Fruit fly (Drosophila melanogaster): ENCODE results near the gene CG43725.

Gene CG43725

DNA sequence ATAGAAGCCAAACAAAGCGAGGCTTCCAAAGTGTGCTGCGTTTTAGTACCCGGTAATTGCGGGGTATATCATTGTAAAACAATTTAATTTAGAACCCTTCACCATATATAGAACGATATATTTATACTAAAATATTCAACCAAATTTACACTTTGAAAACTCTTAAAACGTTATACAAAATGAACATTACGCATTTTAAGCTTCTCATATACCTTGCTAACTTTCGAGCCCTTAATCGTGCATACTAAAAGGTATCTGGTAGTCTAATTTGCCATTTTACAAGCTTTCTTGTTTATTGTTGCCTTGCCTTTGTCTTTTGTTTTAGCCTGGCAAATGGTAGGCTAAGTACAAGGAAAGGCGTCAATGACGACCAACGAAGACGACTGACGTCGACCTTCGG is 7.3 kb upstream of the CG43725 start (continued):
- TF ChIP-seq CG2678 (tag; optimal IDR thresholded peaks at IDR 0.05): no peak
- TF ChIP-seq peb (GFP tag; IDR thresholded peaks at IDR 0.05): no peak
- no peak for TF ChIP-seq CG17361 (GFP tag; IDR thresholded peaks at IDR 0.05)
- no peak for TF ChIP-seq Atf6 (GFP tag; IDR thresholded peaks at IDR 0.05)
- no peak for TF ChIP-seq CG2202 (tag; optimal IDR thresholded peaks at IDR 0.05)

DNA sequence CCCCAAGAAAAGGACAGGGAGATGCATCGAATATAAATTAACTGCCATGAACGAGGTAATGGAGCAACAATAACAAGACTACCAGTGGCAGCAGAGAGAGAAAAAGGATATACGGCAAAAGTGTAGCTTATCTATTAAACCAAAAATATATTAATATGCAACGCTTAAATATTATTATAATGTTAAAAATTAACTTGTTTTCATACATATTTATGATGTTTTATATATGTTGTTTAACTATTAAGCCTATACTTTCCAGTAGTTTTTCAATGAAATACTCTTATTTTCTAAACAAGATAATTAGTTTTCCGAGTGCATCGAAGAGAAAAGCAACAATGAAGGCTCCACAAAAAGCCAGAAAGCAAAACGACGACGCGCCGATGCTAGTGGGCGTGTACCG is 6.9 kb upstream of the CG43725 start:
- no peak for TF ChIP-seq CG12744 (GFP tag; optimal IDR thresholded peaks at IDR 0.05)
- no peak for TF ChIP-seq CG12236 (GFP tag; optimal IDR thresholded peaks at IDR 0.05)
- TF ChIP-seq CG2875 (GFP tag; optimal IDR thresholded peaks at IDR 0.05): no peak
- no peak for TF ChIP-seq dan (GFP tag; IDR thresholded peaks at IDR 0.05)
- TF ChIP-seq CG6175 (GFP tag; IDR thresholded peaks at IDR 0.05): no peak
- TF ChIP-seq ftz-f1 (GFP tag; optimal IDR thresholded peaks at IDR 0.05): no peak
- no peak for TF ChIP-seq maf-S (GFP tag; optimal IDR thresholded peaks at IDR 0.05)
- TF ChIP-seq odd (GFP tag; optimal IDR thresholded peaks at IDR 0.05): no peak
- no peak for TF ChIP-seq wdn (GFP tag; IDR thresholded peaks at IDR 0.05)

DNA sequence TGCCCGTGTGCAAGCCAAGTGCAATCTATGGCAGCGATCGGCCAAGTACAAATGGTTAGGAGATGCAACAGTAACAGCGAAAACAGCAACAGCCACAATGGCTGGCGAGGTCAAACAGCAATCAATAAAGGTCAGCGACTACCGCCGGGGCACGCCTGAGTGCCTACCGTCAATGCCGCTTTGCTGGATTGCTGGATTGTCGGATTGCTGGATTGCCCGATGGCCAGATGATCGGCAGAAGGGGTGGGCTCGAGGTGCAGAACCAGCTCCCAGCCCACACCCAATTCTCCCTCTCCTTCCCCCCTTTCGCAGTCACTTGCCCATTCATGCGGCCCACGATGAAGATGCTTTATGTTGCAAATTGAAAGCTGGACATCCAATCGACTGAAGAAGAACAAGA is 6.4 kb upstream of the CG43725 start:
- TF ChIP-seq CG8281 (tag; optimal IDR thresholded peaks at IDR 0.05) (peak; percentile 96), ato (GFP tag; IDR thresholded peaks at IDR 0.05; ENCODE audit: partially characterized antibody) (no peak), Hr78 (GFP tag; optimal IDR thresholded peaks at IDR 0.05) (peak in 1 of 2 experiments; percentile 66)

DNA sequence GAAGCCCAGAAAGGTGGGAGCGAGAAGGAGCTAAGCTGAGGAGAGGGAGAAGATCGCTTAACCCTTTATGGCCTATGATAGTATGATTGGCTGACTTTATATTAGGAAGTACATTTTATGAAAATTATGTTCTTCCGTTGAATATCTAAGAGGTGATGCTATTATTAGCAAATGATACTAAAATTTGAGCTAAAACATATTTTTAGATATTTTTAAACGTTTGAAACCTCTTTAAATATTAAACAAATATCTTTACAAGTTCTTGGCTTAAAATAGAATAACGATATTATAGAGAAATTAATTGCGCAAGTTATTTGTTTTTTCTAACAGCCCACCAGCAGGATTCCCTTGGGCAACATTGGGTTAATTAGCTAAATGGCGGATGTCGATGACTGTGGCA is 5.8 kb upstream of the CG43725 start:
- no peak for TF ChIP-seq Nf-YC (tag; optimal IDR thresholded peaks at IDR 0.05)
- TF ChIP-seq ssp (GFP tag; IDR thresholded peaks at IDR 0.05): no peak
- peak; percentile 12; the same call in 1 of the 2 replicates for TF ChIP-seq Drgx (GFP tag; IDR thresholded peaks at IDR 0.05)
- TF ChIP-seq bsh (GFP tag; optimal IDR thresholded peaks at IDR 0.05): peak in 1 of 2 experiments; percentile 65
- TF ChIP-seq CG2875 (GFP tag; optimal IDR thresholded peaks at IDR 0.05): no peak

DNA sequence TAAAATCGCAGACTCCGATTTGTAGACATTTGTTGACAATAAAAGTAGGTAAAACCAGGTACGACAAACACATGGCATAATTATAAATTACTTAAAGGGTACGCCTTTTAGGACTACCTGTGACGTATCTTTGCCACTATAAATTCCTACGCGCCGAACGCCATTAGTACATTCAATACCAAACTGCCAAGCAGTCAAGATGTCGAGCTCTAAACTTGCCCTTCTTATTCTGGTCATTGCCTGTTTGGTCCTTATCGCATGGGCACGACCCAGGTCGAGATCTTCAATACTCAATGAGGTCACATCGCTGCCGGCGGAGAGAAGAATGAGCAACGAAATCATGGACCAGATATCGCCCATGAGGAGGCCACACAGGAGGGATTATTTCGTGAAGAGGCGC is 4.5 kb upstream of the CG43725 start, which contains the start of gene CG14915:
Gene CG14915 (plus strand): TSS at position 166 of the 400 bp plus-strand sequence.
- TF ChIP-seq zen (tag; optimal IDR thresholded peaks at IDR 0.05) (peak; percentile 84), Sox100B (GFP tag; optimal IDR thresholded peaks at IDR 0.05) (no peak), Ssrp (tag; optimal IDR thresholded peaks at IDR 0.05) (no peak), Lpt (GFP tag; optimal IDR thresholded peaks at IDR 0.05) (no peak), gcm (GFP tag; optimal IDR thresholded peaks at IDR 0.05) (no peak), CG34376 (GFP tag; optimal IDR thresholded peaks at IDR 0.05) (no peak), Ravus (GFP tag; IDR thresholded peaks at IDR 0.05) (no peak), dmrt11E (tag; optimal IDR thresholded peaks at IDR 0.05) (no peak), gce (GFP tag; IDR thresholded peaks at IDR 0.05) (no peak), CG2678 (tag; optimal IDR thresholded peaks at IDR 0.05) (no peak), sisA (GFP tag; IDR thresholded peaks at IDR 0.05) (no peak), CG12659 (GFP tag; optimal IDR thresholded peaks at IDR 0.05) (no peak), tll (GFP tag; optimal IDR thresholded peaks at IDR 0.05) (peak in 1 of 2 experiments; percentile 51)
